Worm (Caenorhabditis elegans) whole organism, young adult: ENCODE data around the gene C44H4.6.

Experiments
- C06A6.2 ChIP-seq: fragments of 200-800 bp; sonication (Bioruptor generic); conservative IDR thresholded peaks from 2 replicates; pipeline ENCODE4 v1.3.6; 2022; ENCODE audit warnings: missing genetic modification characterization, missing compliant biosample characterization
- F22D6.2 ChIP-seq: sonication (generic microtip); optimal IDR thresholded peaks from 2 replicates; lab custom pipeline; 2016; ENCODE audit warnings: mild to moderate bottlenecking, missing genetic modification characterization, missing compliant biosample characterization
- F33H1.4 ChIP-seq: fragments of 200-800 bp; sonication (Bioruptor generic); IDR thresholded peaks from 2 replicates; pipeline ENCODE4 v1.3.6; 2022; ENCODE audit warnings: missing genetic modification reagents, missing genetic modification characterization, missing compliant biosample characterization
- F49E8.2 ChIP-seq: sonication (generic microtip); optimal IDR thresholded peaks from 3 replicates; lab custom pipeline; 2017; ENCODE audit warnings: missing genetic modification characterization, mild to moderate bottlenecking, missing compliant biosample characterization, antibody characterized with exemption, moderate library complexity; ENCODE audit not compliant: insufficient read depth
- Y56A3A.18 ChIP-seq: fragments of 200-800 bp; sonication (Bioruptor generic); IDR thresholded peaks from 2 replicates; pipeline ENCODE4 v1.3.6; 2022; ENCODE audit warnings: missing genetic modification reagents, missing genetic modification characterization, missing compliant biosample characterization
- Y79H2A.3 ChIP-seq: fragments of 200-800 bp; sonication (Bioruptor generic); conservative IDR thresholded peaks from 2 replicates; pipeline ENCODE4 v1.3.6; 2022; ENCODE audit warnings: missing genetic modification reagents, missing genetic modification characterization, missing compliant biosample characterization
- aptf-2 ChIP-seq: fragments of 200-800 bp; sonication (Bioruptor generic); conservative IDR thresholded peaks from 2 replicates; pipeline ENCODE4 v1.3.6; 2022; ENCODE audit warnings: missing genetic modification reagents, missing genetic modification characterization, missing compliant biosample characterization
- cebp-1 ChIP-seq, 2 experiments: fragments of 200-800 bp in 1 of 2; sonication (Bioruptor generic) in 1 of 2; sonication (generic microtip) in 1 of 2; IDR thresholded peaks in 1 of 2; optimal IDR thresholded peaks in 1 of 2; 2 replicates each; pipeline versions ENCODE4 v1.3.6 to Lab custom; 2017 to 2022; ENCODE audit warnings: missing compliant biosample characterization in 2 of 2, missing genetic modification characterization in 2 of 2, mild to moderate bottlenecking in 1 of 2, missing genetic modification reagents in 1 of 2, moderate library complexity in 1 of 2
- ceh-100 ChIP-seq: fragments of 200-800 bp; sonication (Bioruptor generic); IDR thresholded peaks from 2 replicates; pipeline ENCODE4 v1.3.6; 2022; ENCODE audit warnings: missing genetic modification reagents, missing genetic modification characterization, missing compliant biosample characterization
- ceh-27 ChIP-seq: fragments of 200-800 bp; sonication (Bioruptor generic); optimal IDR thresholded peaks from 2 replicates; lab custom pipeline; 2018; ENCODE audit warnings: mild to moderate bottlenecking, missing genetic modification characterization, moderate library complexity, missing compliant biosample characterization
- ceh-58 ChIP-seq: fragments of 200-800 bp; sonication (Bioruptor generic); IDR thresholded peaks from 2 replicates; pipeline ENCODE4 v1.3.6; 2022; ENCODE audit warnings: missing genetic modification characterization, missing compliant biosample characterization
- die-1 ChIP-seq: sonication (generic microtip); optimal IDR thresholded peaks from 2 replicates; lab custom pipeline; 2016; ENCODE audit warnings: missing genotype, mild to moderate bottlenecking, missing genetic modification characterization, missing compliant biosample characterization
- dpff-1 ChIP-seq: sonication (generic microtip); optimal IDR thresholded peaks from 2 replicates; lab custom pipeline; 2017; ENCODE audit warnings: mild to moderate bottlenecking, missing genetic modification characterization, missing compliant biosample characterization
- ets-4 ChIP-seq: fragments of 200-800 bp; sonication (Bioruptor generic); optimal IDR thresholded peaks from 2 replicates; lab custom pipeline; 2018; ENCODE audit warnings: mild to moderate bottlenecking, missing genetic modification characterization, missing compliant biosample characterization
- fkh-3 ChIP-seq: sonication (generic microtip); optimal IDR thresholded peaks from 2 replicates; lab custom pipeline; 2016; ENCODE audit warnings: mild to moderate bottlenecking, missing genetic modification characterization, missing compliant biosample characterization
- hlh-12 ChIP-seq: sonication (generic microtip); optimal IDR thresholded peaks from 2 replicates; lab custom pipeline; 2016; ENCODE audit warnings: missing genetic modification characterization, missing compliant biosample characterization
- hmg-1.2 ChIP-seq: fragments of 200-800 bp; sonication (Bioruptor generic); IDR thresholded peaks from 2 replicates; pipeline ENCODE4 v1.3.6; 2022; ENCODE audit warnings: missing genetic modification reagents, missing genetic modification characterization, missing compliant biosample characterization
- lag-1 ChIP-seq: fragments of 200-800 bp; sonication (Bioruptor generic); IDR thresholded peaks from 2 replicates; pipeline ENCODE4 v1.3.6; 2022; ENCODE audit warnings: missing genetic modification reagents, missing genetic modification characterization, missing compliant biosample characterization
- let-526 ChIP-seq: fragments of 200-800 bp; sonication (Bioruptor generic); IDR thresholded peaks from 2 replicates; pipeline ENCODE4 v1.3.6; 2022; ENCODE audit warnings: missing genetic modification reagents, missing genetic modification characterization, missing compliant biosample characterization
- nfyb-1 ChIP-seq: fragments of 200-800 bp; sonication (Bioruptor generic); IDR thresholded peaks from 2 replicates; pipeline ENCODE4 v1.3.6; 2022; ENCODE audit warnings: missing genetic modification reagents, missing genetic modification characterization, missing compliant biosample characterization
- nhr-80 ChIP-seq: sonication (generic microtip); optimal IDR thresholded peaks from 2 replicates; lab custom pipeline; 2016; ENCODE audit warnings: missing genetic modification characterization, missing compliant biosample characterization
- nhr-90 ChIP-seq: sonication (generic microtip); optimal IDR thresholded peaks from 2 replicates; lab custom pipeline; 2016; ENCODE audit warnings: missing genotype, mild to moderate bottlenecking, missing genetic modification characterization, missing compliant biosample characterization
- rcor-1 ChIP-seq: fragments of 200-800 bp; sonication (Bioruptor generic); IDR thresholded peaks from 2 replicates; pipeline ENCODE4 v1.3.6; 2022; ENCODE audit warnings: missing genetic modification reagents, missing genetic modification characterization, missing compliant biosample characterization
- rec-8 ChIP-seq, 2 experiments: sonication (generic microtip); optimal IDR thresholded peaks; 2 replicates each; lab custom pipeline; 2016; ENCODE audit warnings: mild to moderate bottlenecking in 2 of 2, missing genetic modification characterization in 2 of 2, missing genetic modification reagents in 2 of 2, missing genotype in 2 of 2, missing biosample characterization in 1 of 2, missing compliant biosample characterization in 1 of 2, moderate library complexity in 1 of 2
- sdz-38 ChIP-seq: sonication (generic microtip); optimal IDR thresholded peaks from 2 replicates; lab custom pipeline; 2016; ENCODE audit warnings: missing genotype, missing genetic modification characterization, missing compliant biosample characterization
- snpc-3.4 ChIP-seq: sonication (generic microtip); optimal IDR thresholded peaks from 2 replicates; lab custom pipeline; 2017; ENCODE audit warnings: missing genetic modification characterization, mild to moderate bottlenecking, missing compliant biosample characterization, antibody characterized with exemption, moderate library complexity, missing genotype, missing genetic modification reagents
- unc-62 ChIP-seq: fragments of 150-350 bp; optimal IDR thresholded peaks from 2 replicates; lab custom pipeline; 2014; ENCODE audit warnings: missing biosample characterization, missing genetic modification reagents, missing genetic modification characterization
- zim-3 ChIP-seq: sonication (generic microtip); optimal IDR thresholded peaks from 2 replicates; lab custom pipeline; 2017; ENCODE audit warnings: mild to moderate bottlenecking, missing genetic modification characterization, moderate library complexity, missing compliant biosample characterization

The C44H4.6 gene

DNA sequence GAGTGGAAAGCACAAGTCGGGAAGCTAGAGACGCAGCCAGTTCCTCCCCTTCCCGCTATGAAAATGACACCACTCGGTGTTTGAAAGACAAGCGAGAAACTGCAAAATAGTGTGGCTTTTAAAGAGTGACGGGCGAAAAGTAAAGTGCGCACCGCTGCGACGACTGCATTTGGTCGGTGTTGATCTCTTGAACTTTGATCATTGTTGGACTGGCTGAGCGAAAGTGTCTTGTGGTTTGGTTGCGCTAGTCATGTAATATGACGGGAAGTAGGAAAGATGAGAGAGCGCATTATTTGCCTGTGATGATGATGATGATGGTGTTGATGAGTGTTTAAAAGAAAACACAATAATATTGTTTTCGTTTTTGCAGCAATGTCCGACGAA is 38.9 kb downstream of the C44H4.6 start (continued):
- TF ChIP-seq rcor-1 (GFP tag; lab: Robert Waterston, UW), result peak; percentile 49

ce11 chrX:14559519-14560296 is 39.4 kb downstream of the C44H4.6 start:
- TF ChIP-seq hmg-1.2 (GFP tag; lab: Robert Waterston, UW), result peak; percentile 7; the same call in 1 of the 2 replicates
- no peak for TF ChIP-seq die-1 (tag; lab: Kevin White, UChicago)

DNA sequence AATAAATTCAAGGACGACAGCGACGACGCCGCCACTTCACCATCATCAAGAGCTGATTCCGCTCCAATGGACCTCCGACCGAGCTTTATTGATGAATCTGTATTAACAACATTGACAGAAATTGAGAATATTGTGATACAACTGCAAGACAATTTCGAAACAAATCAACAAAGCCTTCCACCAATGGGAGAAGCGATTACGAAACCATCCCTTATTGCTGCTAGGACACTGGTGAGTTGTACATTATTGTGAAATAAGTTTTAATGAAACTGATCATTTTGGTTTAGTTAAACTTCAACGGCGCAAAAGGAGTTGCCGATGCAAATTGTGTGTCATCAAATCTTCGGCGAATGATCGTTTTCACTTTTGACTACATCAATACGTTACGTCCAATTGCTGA is 40.1 kb downstream of the C44H4.6 start:
- TF ChIP-seq cebp-1 (GFP tag; IDR thresholded peaks at IDR 0.05; lab: Robert Waterston, UW), result 0 out of 2 replicates have a peak, but pooled peaks have one; percentile 25
- peak; percentile 93 for TF ChIP-seq cebp-1 (tag; optimal IDR thresholded peaks at IDR 0.05; lab: Kevin White, UChicago)
- no peak for TF ChIP-seq let-526 (GFP tag; lab: Robert Waterston, UW)
- TF ChIP-seq nfyb-1 (GFP tag; lab: Robert Waterston, UW), result 0 out of 2 replicates have a peak, but pooled peaks have one; percentile 34

DNA sequence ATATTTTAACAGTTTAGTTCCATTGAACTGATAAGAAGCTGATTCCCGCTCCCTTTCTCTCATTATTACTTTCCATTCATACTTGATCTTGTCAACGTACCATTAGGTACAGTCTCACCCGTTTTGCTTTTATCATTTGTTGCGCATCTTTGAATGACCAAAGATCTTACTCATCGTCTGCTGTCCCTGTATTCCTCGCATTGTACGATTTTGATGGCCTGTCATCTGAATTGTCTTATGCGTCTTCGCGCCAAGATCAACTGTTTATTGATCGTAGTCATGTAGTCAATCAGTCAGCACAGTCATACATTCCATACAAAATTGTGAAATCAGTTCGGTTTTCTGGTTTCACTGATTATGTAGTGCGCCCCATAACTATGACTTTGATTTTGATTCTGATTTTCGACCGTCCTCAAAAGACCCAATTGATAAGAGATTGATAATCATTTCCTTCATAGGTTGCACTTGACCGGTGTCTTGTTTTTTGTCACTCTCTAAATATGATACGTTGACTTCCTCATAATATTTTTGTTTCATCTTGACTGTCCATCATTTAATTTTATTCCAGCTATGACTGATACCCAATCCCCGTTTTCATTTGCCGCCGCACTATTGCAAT is 41.1 kb downstream of the C44H4.6 start, which contains the start of gene nhr-3:
Gene nhr-3 (plus strand): TSS at position 569 of the 619 bp plus-strand sequence.
- TF ChIP-seq cebp-1 (GFP tag; IDR thresholded peaks at IDR 0.05; lab: Robert Waterston, UW), result peak; percentile 66; the same call in 1 of the 2 replicates
- TF ChIP-seq cebp-1 (tag; optimal IDR thresholded peaks at IDR 0.05; lab: Kevin White, UChicago), result peak; percentile 85
- TF ChIP-seq F22D6.2 (tag; lab: Kevin White, UChicago), result no peak
- TF ChIP-seq hmg-1.2 (GFP tag; lab: Robert Waterston, UW), result 0 out of 2 replicates have a peak, but pooled peaks have one; percentile 15
- no peak for TF ChIP-seq F33H1.4 (GFP tag; lab: Robert Waterston, UW)
- no peak for TF ChIP-seq ceh-100 (GFP tag; lab: Robert Waterston, UW)
- TF ChIP-seq ceh-27 (GFP tag; lab: Kevin White, UChicago), result no peak
- TF ChIP-seq snpc-3.4 (tag; lab: Kevin White, UChicago), result no peak
- TF ChIP-seq F49E8.2 (tag; lab: Kevin White, UChicago), result no peak
- no peak for TF ChIP-seq dpff-1 (tag; lab: Kevin White, UChicago)
- no peak for TF ChIP-seq Y79H2A.3
- TF ChIP-seq ets-4 (GFP tag; lab: Kevin White, UChicago), result no peak
- TF ChIP-seq aptf-2 (GFP tag; lab: Robert Waterston, UW), result no peak
- TF ChIP-seq unc-62 (GFP tag; lab: Kevin White, UChicago), result peak; percentile 12
- no peak for TF ChIP-seq fkh-3 (tag; lab: Kevin White, UChicago)
- TF ChIP-seq sdz-38, result no peak
- peak; percentile 87 for TF ChIP-seq nhr-80 (tag; lab: Kevin White, UChicago)
- no peak for TF ChIP-seq ceh-58 (GFP tag; lab: Robert Waterston, UW)
- TF ChIP-seq rec-8 (tag; optimal IDR thresholded peaks at IDR 0.05; lab: Kevin White, UChicago), result no peak
- TF ChIP-seq zim-3 (tag; lab: Kevin White, UChicago), result no peak
- no peak for TF ChIP-seq hlh-12 (tag; lab: Kevin White, UChicago)
- TF ChIP-seq nhr-90 (tag; lab: Kevin White, UChicago), result no peak
- TF ChIP-seq lag-1 (GFP tag; lab: Robert Waterston, UW), result no peak
- TF ChIP-seq C06A6.2 (GFP tag; lab: Robert Waterston, UW), result no peak
- TF ChIP-seq Y56A3A.18, result no peak
